Worm (Caenorhabditis elegans) whole organism, L1 larva: ENCODE measurements around the gene mrpl-16.
A peak's percentile ranks its signal among the peaks of the same experiment; 100 is the strongest.

Experiments
- C16A3.4 ChIP-seq: fragments of 150-350 bp; optimal IDR thresholded peaks from 2 replicates; lab custom pipeline; 2014; ENCODE audit warnings: missing biosample characterization, missing genetic modification characterization
- alr-1 ChIP-seq: fragments of 200-800 bp; sonication (Bioruptor generic); optimal IDR thresholded peaks from 2 replicates; lab custom pipeline; 2018; ENCODE audit warnings: borderline replicate concordance, mild to moderate bottlenecking, missing genetic modification characterization, missing compliant biosample characterization
- nhr-90 ChIP-seq: sonication (generic microtip); optimal IDR thresholded peaks from 2 replicates; lab custom pipeline; 2016; ENCODE audit warnings: mild to moderate bottlenecking, missing genetic modification characterization, missing compliant biosample characterization; ENCODE audit not compliant: poor library complexity

mrpl-16 gene

DNA sequence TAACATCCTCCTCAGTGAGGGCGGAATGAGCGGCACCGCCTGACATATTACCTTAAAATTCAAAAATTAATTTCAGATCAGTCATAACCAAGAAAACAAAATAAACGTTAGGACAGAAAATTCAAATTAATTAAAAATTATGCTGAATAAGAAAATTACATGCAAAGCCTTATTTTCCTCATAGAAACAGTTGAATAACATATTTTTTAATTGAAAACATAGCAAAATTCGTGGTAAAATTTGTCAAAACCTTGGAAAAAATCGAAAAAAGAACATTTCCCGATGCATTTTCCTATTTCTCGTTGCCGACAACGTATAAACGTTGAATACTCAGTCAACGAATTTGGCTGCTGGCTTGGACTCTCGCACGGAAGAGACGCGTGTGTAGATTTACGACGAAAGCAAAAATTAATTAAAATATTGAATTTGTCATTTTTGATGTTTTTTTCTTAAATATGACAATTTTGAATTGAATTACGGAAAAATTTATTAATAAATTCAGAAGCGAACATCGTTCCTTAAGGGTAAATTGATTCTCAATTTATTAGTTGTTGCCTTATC lies 49.9 kb downstream of the mrpl-16 start, which contains the start of the genes rps-0 and rbg-3 (continued):
- TF ChIP-seq C16A3.4 (tag; lab: Kevin White, UChicago) (peak; percentile 97), alr-1 (tag; lab: Kevin White, UChicago) (no peak), nhr-90 (tag; lab: Kevin White, UChicago) (peak; percentile 89)
